Worm (Caenorhabditis elegans) whole organism, late embryonic: Measurements from ENCODE around the gene daf-14.

Experiments
- ceh-18 ChIP-seq: sonication (generic microtip); optimal IDR thresholded peaks from 2 replicates; lab custom pipeline; 2016; ENCODE audit warnings: missing genetic modification characterization, missing compliant biosample characterization
- ceh-22 ChIP-seq: sonication (generic microtip); optimal IDR thresholded peaks from 2 replicates; lab custom pipeline; 2017; ENCODE audit warnings: missing biosample characterization, missing genetic modification characterization
- ceh-31 ChIP-seq: sonication (generic microtip); optimal IDR thresholded peaks from 2 replicates; lab custom pipeline; 2016; ENCODE audit warnings: missing genetic modification characterization, missing compliant biosample characterization
- elt-2 ChIP-seq: sonication (generic microtip); optimal IDR thresholded peaks from 2 replicates; lab custom pipeline; 2016; ENCODE audit warnings: missing genetic modification reagents, missing genetic modification characterization, missing compliant biosample characterization
- fkh-10 ChIP-seq: fragments of 150-350 bp; optimal IDR thresholded peaks from 2 replicates; lab custom pipeline; 2014; ENCODE audit warnings: missing biosample characterization, missing genetic modification reagents, missing genetic modification characterization
- hlh-8 ChIP-seq: sonication (generic microtip); optimal IDR thresholded peaks from 2 replicates; lab custom pipeline; 2016; ENCODE audit warnings: missing genotype, missing genetic modification characterization, missing compliant biosample characterization
- nfya-1 ChIP-seq: sonication (generic microtip); optimal IDR thresholded peaks from 2 replicates; lab custom pipeline; 2017; ENCODE audit warnings: missing genetic modification characterization, mild to moderate bottlenecking, missing compliant biosample characterization, antibody characterized with exemption, moderate library complexity
- pros-1 ChIP-seq: fragments of 150-350 bp; optimal IDR thresholded peaks from 2 replicates; lab custom pipeline; 2014; ENCODE audit warnings: missing biosample characterization, missing genetic modification reagents, missing genetic modification characterization
- syd-9 ChIP-seq: sonication (generic microtip); optimal IDR thresholded peaks from 2 replicates; lab custom pipeline; 2016; ENCODE audit warnings: mild to moderate bottlenecking, missing genetic modification characterization, moderate library complexity, missing compliant biosample characterization
- tbx-2 ChIP-seq: sonication (generic microtip); optimal IDR thresholded peaks from 2 replicates; lab custom pipeline; 2016; ENCODE audit warnings: missing genetic modification characterization, missing compliant biosample characterization
- ttx-3 ChIP-seq: sonication (generic microtip); optimal IDR thresholded peaks from 2 replicates; lab custom pipeline; 2016; ENCODE audit warnings: missing genetic modification reagents, missing genetic modification characterization, missing compliant biosample characterization

ce11 chrIV:10288575-10288974 is 38.1 kb downstream of the daf-14 start:
- no peak for TF ChIP-seq nfya-1 (tag; lab: Kevin White, UChicago)
- TF ChIP-seq ceh-22 (tag; lab: Kevin White, UChicago), result no peak
- no peak for TF ChIP-seq tbx-2 (tag; lab: Kevin White, UChicago)
- TF ChIP-seq ttx-3 (tag; lab: Kevin White, UChicago), result no peak
- no peak for TF ChIP-seq hlh-8 (tag; lab: Kevin White, UChicago)
- TF ChIP-seq ceh-31 (tag; lab: Kevin White, UChicago), result no peak
- no peak for TF ChIP-seq ceh-18 (tag; lab: Kevin White, UChicago)
- TF ChIP-seq fkh-10, result no peak
- no peak for TF ChIP-seq pros-1 (tag; lab: Kevin White, UChicago)
- no peak for TF ChIP-seq syd-9 (tag; lab: Kevin White, UChicago)
- TF ChIP-seq elt-2 (tag; lab: Kevin White, UChicago), result no peak
